Fruit fly (Drosophila melanogaster) whole organism, embryonic: Measurements from ENCODE around the gene Csas.

ENCODE experiments used
- BtbVII ChIP-seq: fragments of 200-800 bp; sonication (Bioruptor generic); optimal IDR thresholded peaks from 3 replicates; lab custom pipeline; 2017; ENCODE audit warnings: missing biosample characterization, mild to moderate bottlenecking, missing genetic modification characterization
- CG10147 ChIP-seq: fragments of 200-800 bp; sonication (Bioruptor generic); optimal IDR thresholded peaks from 2 replicates; lab custom pipeline; 2019; ENCODE audit warnings: missing biosample characterization, mild to moderate bottlenecking, missing genetic modification characterization, moderate library complexity
- CG11504 ChIP-seq: fragments of 200-800 bp; sonication (Bioruptor generic); optimal IDR thresholded peaks from 3 replicates; lab custom pipeline; 2019; ENCODE audit warnings: missing biosample characterization, mild to moderate bottlenecking, missing genetic modification characterization, moderate library complexity
- CG13287 ChIP-seq: fragments of 200-800 bp; sonication (Bioruptor generic); IDR thresholded peaks from 2 replicates; pipeline ENCODE4 v1.3.6; 2022; ENCODE audit warnings: missing biosample characterization, missing genetic modification characterization; ENCODE audit not compliant: partially characterized antibody
- CG13424 ChIP-seq: fragments of 200-800 bp; sonication (Bioruptor generic); optimal IDR thresholded peaks from 2 replicates; lab custom pipeline; 2019; ENCODE audit warnings: missing biosample characterization, mild to moderate bottlenecking, missing genetic modification characterization, moderate library complexity
- CG13894 ChIP-seq: fragments of 200-800 bp; sonication (Bioruptor generic); optimal IDR thresholded peaks from 3 replicates; lab custom pipeline; 2018; ENCODE audit warnings: missing biosample characterization, mild to moderate bottlenecking, missing genetic modification characterization, moderate library complexity
- CG18599 ChIP-seq: fragments of 200-800 bp; sonication (Bioruptor generic); optimal IDR thresholded peaks from 3 replicates; lab custom pipeline; 2017; ENCODE audit warnings: missing biosample characterization, missing genetic modification characterization, mild to moderate bottlenecking, moderate library complexity, missing genetic modification reagents
- CG2120 ChIP-seq: fragments of 200-800 bp; sonication (Bioruptor generic); optimal IDR thresholded peaks from 3 replicates; lab custom pipeline; 2016; ENCODE audit warnings: missing biosample characterization, missing genetic modification characterization
- CG30403 ChIP-seq: fragments of 200-800 bp; sonication (Bioruptor generic); optimal IDR thresholded peaks from 3 replicates; lab custom pipeline; 2016; ENCODE audit warnings: missing biosample characterization, missing genetic modification characterization
- CG3163 ChIP-seq: fragments of 200-800 bp; sonication (Bioruptor generic); optimal IDR thresholded peaks from 3 replicates; lab custom pipeline; 2016; ENCODE audit warnings: missing biosample characterization, missing genetic modification characterization
- CG3281 ChIP-seq: fragments of 200-800 bp; sonication (Bioruptor generic); optimal IDR thresholded peaks from 3 replicates; lab custom pipeline; 2017; ENCODE audit warnings: missing biosample characterization, mild to moderate bottlenecking, missing genetic modification characterization
- CG34224 ChIP-seq: fragments of 200-800 bp; sonication (Bioruptor generic); IDR thresholded peaks from 3 replicates; pipeline ENCODE4 v1.3.6; 2022; ENCODE audit warnings: missing biosample characterization, missing genetic modification characterization; ENCODE audit not compliant: partially characterized antibody
- CG3726 ChIP-seq: fragments of 200-800 bp; sonication (Bioruptor generic); IDR thresholded peaks from 3 replicates; pipeline ENCODE4, ENCODE4 v1.3.6; 2022; ENCODE audit warnings: missing biosample characterization, missing genetic modification characterization
- CG9727 ChIP-seq: fragments of 200-800 bp; sonication (Bioruptor generic); optimal IDR thresholded peaks from 3 replicates; lab custom pipeline; 2017; ENCODE audit warnings: missing biosample characterization, mild to moderate bottlenecking, missing genetic modification characterization
- CoRest ChIP-seq: fragments of 200-800 bp; sonication (Bioruptor generic); optimal IDR thresholded peaks from 3 replicates; lab custom pipeline; 2018; ENCODE audit warnings: missing biosample characterization, mild to moderate bottlenecking, missing genetic modification characterization, moderate library complexity
- Ets65A ChIP-seq: fragments of 200-800 bp; sonication (Bioruptor generic); peaks from one replicate; lab custom pipeline; 2016; ENCODE audit warnings: missing biosample characterization, missing genetic modification characterization
- Hand ChIP-seq: fragments of 200-800 bp; sonication (Bioruptor generic); optimal IDR thresholded peaks from 2 replicates; lab custom pipeline; 2017; ENCODE audit warnings: mild to moderate bottlenecking, missing biosample characterization, missing genetic modification reagents, missing genetic modification characterization
- Hey ChIP-seq: fragments of 200-800 bp; sonication (Bioruptor generic); optimal IDR thresholded peaks from 3 replicates; lab custom pipeline; 2018; ENCODE audit warnings: missing biosample characterization, mild to moderate bottlenecking, missing genetic modification characterization
- Hmr ChIP-seq: fragments of 200-800 bp; sonication (Bioruptor generic); optimal IDR thresholded peaks from 3 replicates; lab custom pipeline; 2017; ENCODE audit warnings: mild to moderate bottlenecking, missing biosample characterization, missing genetic modification reagents, missing genetic modification characterization
- Hr51 ChIP-seq, 2 experiments: fragments of 200-800 bp; sonication (Bioruptor generic); optimal IDR thresholded peaks; 2 replicates in 1 of 2; 3 replicates in 1 of 2; lab custom pipeline; 2016 to 2018; ENCODE audit warnings: missing biosample characterization in 2 of 2, missing genetic modification characterization in 2 of 2, mild to moderate bottlenecking in 1 of 2, moderate library complexity in 1 of 2
- MESR4 ChIP-seq: fragments of 200-800 bp; sonication (Bioruptor generic); optimal IDR thresholded peaks from 2 replicates; lab custom pipeline; 2018; ENCODE audit warnings: missing biosample characterization, mild to moderate bottlenecking, missing genetic modification characterization, moderate library complexity
- Mad ChIP-seq: fragments of 200-800 bp; sonication (Bioruptor generic); optimal IDR thresholded peaks from 2 replicates; lab custom pipeline; 2016; ENCODE audit warnings: missing biosample characterization, missing genetic modification characterization
- Meics ChIP-seq: fragments of 200-800 bp; sonication (Bioruptor generic); optimal IDR thresholded peaks from 2 replicates; lab custom pipeline; 2017; ENCODE audit warnings: missing biosample characterization, mild to moderate bottlenecking, missing genetic modification characterization
- Oli ChIP-seq: fragments of 200-800 bp; sonication (Bioruptor generic); optimal IDR thresholded peaks from 2 replicates; lab custom pipeline; 2018; ENCODE audit warnings: missing biosample characterization, mild to moderate bottlenecking, missing genetic modification characterization, moderate library complexity
- Optix ChIP-seq: fragments of 200-800 bp; sonication (Bioruptor generic); IDR thresholded peaks from 3 replicates; pipeline ENCODE4 v1.3.6; 2022; ENCODE audit warnings: missing biosample characterization, missing genetic modification characterization
- abd-A ChIP-seq: fragments of 200-800 bp; sonication (Bioruptor generic); optimal IDR thresholded peaks from 3 replicates; lab custom pipeline; 2019; ENCODE audit warnings: missing biosample characterization, mild to moderate bottlenecking, missing genetic modification characterization, moderate library complexity
- ap ChIP-seq: fragments of 200-800 bp; sonication (Bioruptor generic); IDR thresholded peaks from 2 replicates; pipeline ENCODE4 v1.3.6; 2022; ENCODE audit warnings: missing biosample characterization, missing genetic modification characterization
- dmrt99B ChIP-seq: fragments of 200-800 bp; sonication (Bioruptor generic); optimal IDR thresholded peaks from 2 replicates; lab custom pipeline; 2018; ENCODE audit warnings: missing biosample characterization, mild to moderate bottlenecking, missing genetic modification characterization, moderate library complexity
- dysf ChIP-seq: fragments of 200-800 bp; sonication (Bioruptor generic); IDR thresholded peaks from 3 replicates; pipeline ENCODE4 v1.3.6; 2022; ENCODE audit warnings: missing biosample characterization, missing genetic modification characterization
- ewg ChIP-seq: fragments of 200-800 bp; sonication (Bioruptor generic); optimal IDR thresholded peaks from 3 replicates; lab custom pipeline; 2017; ENCODE audit warnings: mild to moderate bottlenecking, missing biosample characterization, missing genetic modification reagents, missing genetic modification characterization
- fd96Cb ChIP-seq: fragments of 200-800 bp; sonication (Bioruptor generic); optimal IDR thresholded peaks from 2 replicates; lab custom pipeline; 2018; ENCODE audit warnings: missing biosample characterization, mild to moderate bottlenecking, missing genetic modification characterization, moderate library complexity
- lab ChIP-seq: fragments of 200-800 bp; sonication (Bioruptor generic); optimal IDR thresholded peaks from 3 replicates; lab custom pipeline; 2017; ENCODE audit warnings: missing biosample characterization, missing genetic modification characterization, mild to moderate bottlenecking, moderate library complexity, missing genetic modification reagents
- luna ChIP-seq: fragments of 200-800 bp; sonication (Bioruptor generic); optimal IDR thresholded peaks from 2 replicates; lab custom pipeline; 2016; ENCODE audit warnings: missing biosample characterization, missing genetic modification characterization
- nmo ChIP-seq: fragments of 200-800 bp; sonication (Bioruptor generic); optimal IDR thresholded peaks from 2 replicates; lab custom pipeline; 2018; ENCODE audit warnings: missing biosample characterization, mild to moderate bottlenecking, missing genetic modification characterization, moderate library complexity
- ranshi ChIP-seq: fragments of 200-800 bp; sonication (Bioruptor generic); IDR thresholded peaks from 2 replicates; pipeline ENCODE4 v1.3.6; 2022; ENCODE audit warnings: missing biosample characterization, missing genetic modification characterization
- row ChIP-seq: fragments of 200-800 bp; sonication (Bioruptor generic); IDR thresholded peaks from 3 replicates; pipeline ENCODE4 v1.3.6; 2022; ENCODE audit warnings: missing biosample characterization, missing genetic modification characterization
- sens ChIP-seq: fragments of 200-800 bp; sonication (Bioruptor generic); peaks from one replicate; lab custom pipeline; 2016; ENCODE audit warnings: missing biosample characterization, missing genetic modification characterization
- tap ChIP-seq: fragments of 200-800 bp; optimal IDR thresholded peaks from 3 replicates; lab custom pipeline; 2019; ENCODE audit warnings: missing biosample characterization, mild to moderate bottlenecking, missing genetic modification characterization, moderate library complexity

Csas gene

dm6 chr3L:19978088-19978487 lies 10.7 kb downstream of the Csas start:
- TF ChIP-seq ewg (GFP tag; lab: Kevin White, UChicago) (peak; percentile 18), CG13287 (GFP tag; lab: Robert Waterston, UW) (no peak), Mad (GFP tag; lab: Kevin White, UChicago) (no peak)

DNA sequence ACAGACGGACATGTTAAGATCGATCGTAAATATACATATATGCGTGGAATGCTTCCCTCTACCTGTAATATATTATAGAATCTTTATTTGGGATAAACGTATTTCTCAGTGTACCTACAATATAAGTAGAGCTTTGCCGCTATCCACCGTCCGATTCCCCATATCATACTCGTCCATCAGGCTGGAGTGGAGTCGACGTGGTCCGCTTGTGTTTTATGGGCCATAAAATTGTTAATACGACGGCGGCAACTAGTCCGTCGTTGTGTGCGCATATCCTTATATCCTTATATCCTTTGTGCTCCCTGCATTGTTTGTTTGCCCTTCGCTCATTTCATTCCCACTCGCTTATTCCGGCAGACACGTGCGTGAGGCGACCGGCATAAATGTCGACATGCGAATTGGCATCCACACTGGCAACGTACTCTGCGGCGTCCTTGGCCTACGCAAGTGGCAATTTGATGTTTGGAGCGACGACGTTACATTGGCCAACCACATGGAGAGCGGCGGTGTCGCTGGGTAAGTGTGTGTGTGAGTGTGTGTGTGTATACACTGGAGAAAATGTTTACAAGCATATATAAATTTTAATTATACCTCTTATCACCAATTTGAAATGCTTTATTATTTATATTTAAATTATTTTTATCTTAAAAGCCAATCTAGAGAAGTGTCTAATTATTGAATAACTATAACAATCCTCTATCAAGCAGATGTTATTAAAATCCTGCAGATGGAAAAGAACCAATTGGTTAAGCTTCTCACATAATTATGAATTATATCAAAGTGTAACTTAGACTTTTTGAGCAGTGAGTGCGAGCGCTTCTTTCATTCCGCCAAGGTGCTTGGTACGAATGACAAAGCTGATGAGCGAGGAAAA lies 19.8 kb downstream of the Csas start:
- peak in 1 of 2 experiments; percentile 59 for TF ChIP-seq Hr51 (GFP tag; optimal IDR thresholded peaks at IDR 0.05; lab: Kevin White, UChicago)
- TF ChIP-seq abd-A (tag; lab: Kevin White, UChicago), result peak; percentile 81
- TF ChIP-seq Optix (GFP tag; lab: Robert Waterston, UW), result 0 out of 3 replicates have a peak, but pooled peaks have one; percentile 9
- peak; percentile 15 for TF ChIP-seq Hand
- peak; percentile 53 for TF ChIP-seq CG10147 (GFP tag; lab: Kevin White, UChicago)
- TF ChIP-seq CG3281 (GFP tag; lab: Kevin White, UChicago), result peak; percentile 31
- peak; percentile 28 for TF ChIP-seq CoRest (tag; lab: Kevin White, UChicago)
- TF ChIP-seq Oli (tag; lab: Kevin White, UChicago), result peak; percentile 28
- peak; percentile 61 for TF ChIP-seq Hmr (GFP tag; lab: Kevin White, UChicago)
- no peak for TF ChIP-seq ranshi
- TF ChIP-seq nmo (GFP tag; lab: Kevin White, UChicago), result peak; percentile 21
- TF ChIP-seq CG3726 (GFP tag; lab: Robert Waterston, UW), result no peak
- peak; percentile 19 for TF ChIP-seq CG9727 (GFP tag; lab: Kevin White, UChicago)
- no peak for TF ChIP-seq CG34224 (GFP tag; lab: Robert Waterston, UW)
- peak; percentile 16 for TF ChIP-seq CG2120 (GFP tag; lab: Kevin White, UChicago)
- peak; percentile 31 for TF ChIP-seq CG13424
- no peak for TF ChIP-seq luna (GFP tag; lab: Kevin White, UChicago)
- TF ChIP-seq lab (GFP tag; lab: Kevin White, UChicago), result peak; percentile 46
- TF ChIP-seq dysf (GFP tag; lab: Robert Waterston, UW), result 0 out of 3 replicates have a peak, but pooled peaks have one; percentile 8
- TF ChIP-seq CG3163 (GFP tag; lab: Kevin White, UChicago), result no peak
- TF ChIP-seq sens (GFP tag; lab: Kevin White, UChicago), result peak; percentile 52
- TF ChIP-seq Hey, result peak; percentile 80
- peak; percentile 38 for TF ChIP-seq dmrt99B (tag; lab: Kevin White, UChicago)
- TF ChIP-seq tap (tag; lab: Kevin White, UChicago), result no peak
- TF ChIP-seq CG18599 (GFP tag; lab: Kevin White, UChicago), result peak; percentile 67
- peak; percentile 54 for TF ChIP-seq CG11504 (tag; lab: Kevin White, UChicago)
- peak; percentile 88 for TF ChIP-seq Ets65A
- no peak for TF ChIP-seq ap (GFP tag; lab: Robert Waterston, UW)
- TF ChIP-seq MESR4 (GFP tag; lab: Kevin White, UChicago), result no peak
- TF ChIP-seq fd96Cb, result peak; percentile 2
- peak; percentile 31; the same call in 1 of the 3 replicates for TF ChIP-seq row
- peak; percentile 64 for TF ChIP-seq CG13894 (tag; lab: Kevin White, UChicago)
- TF ChIP-seq CG30403 (GFP tag; lab: Kevin White, UChicago), result peak; percentile 3
- peak; percentile 42 for TF ChIP-seq Meics
- peak; percentile 12 for TF ChIP-seq BtbVII (GFP tag; lab: Kevin White, UChicago)
